Fruit fly (Drosophila melanogaster) whole organism, prepupa: ENCODE measurements around the gene Fibp.

ENCODE experiments used
- CG11762 ChIP-seq: fragments of 200-800 bp; sonication (Bioruptor generic); optimal IDR thresholded peaks from 3 replicates; lab custom pipeline; 2016; ENCODE audit warnings: missing biosample characterization, missing genetic modification characterization; ENCODE audit not compliant: insufficient read depth
- CG3032 ChIP-seq: fragments of 200-800 bp; optimal IDR thresholded peaks from 2 replicates; lab custom pipeline; 2019; ENCODE audit warnings: missing biosample characterization, mild to moderate bottlenecking, missing genetic modification characterization, moderate library complexity
- CG4318 ChIP-seq: fragments of 200-800 bp; sonication (Bioruptor generic); optimal IDR thresholded peaks from 3 replicates; lab custom pipeline; 2017; ENCODE audit warnings: missing biosample characterization, mild to moderate bottlenecking, missing genetic modification characterization
- CG8319 ChIP-seq: fragments of 200-800 bp; sonication (Bioruptor generic); optimal IDR thresholded peaks from 3 replicates; lab custom pipeline; 2016; ENCODE audit warnings: missing biosample characterization, missing genetic modification characterization
- Ets96B ChIP-seq: fragments of 200-800 bp; optimal IDR thresholded peaks from 2 replicates; lab custom pipeline; 2019; ENCODE audit warnings: missing biosample characterization, mild to moderate bottlenecking, missing genetic modification characterization, moderate library complexity
- Hr39 ChIP-seq: fragments of 200-800 bp; sonication (Bioruptor generic); optimal IDR thresholded peaks from 2 replicates; lab custom pipeline; 2016; ENCODE audit warnings: missing biosample characterization, missing genetic modification characterization
- Hr4 ChIP-seq: fragments of 200-800 bp; sonication (Bioruptor generic); optimal IDR thresholded peaks from 3 replicates; lab custom pipeline; 2016; ENCODE audit warnings: missing biosample characterization, missing genetic modification characterization
- Lpt ChIP-seq: fragments of 200-800 bp; sonication (Bioruptor generic); optimal IDR thresholded peaks from 3 replicates; lab custom pipeline; 2016; ENCODE audit warnings: missing biosample characterization, missing genetic modification characterization
- Smox ChIP-seq: fragments of 200-800 bp; sonication (Bioruptor generic); optimal IDR thresholded peaks from 3 replicates; lab custom pipeline; 2016; ENCODE audit warnings: missing biosample characterization, missing genetic modification characterization
- achi ChIP-seq: fragments of 200-800 bp; sonication (Bioruptor generic); optimal IDR thresholded peaks from 3 replicates; lab custom pipeline; 2016; ENCODE audit warnings: missing biosample characterization, missing genetic modification characterization
- fkh ChIP-seq: fragments of 200-800 bp; sonication (Bioruptor generic); optimal IDR thresholded peaks from 3 replicates; lab custom pipeline; 2017; ENCODE audit warnings: missing biosample characterization, mild to moderate bottlenecking, missing genetic modification characterization, moderate library complexity
- ss ChIP-seq, 2 experiments: fragments of 200-800 bp; sonication (Bioruptor generic); optimal IDR thresholded peaks; 2 replicates in 1 of 2; 3 replicates in 1 of 2; lab custom pipeline; 2017 to 2018; ENCODE audit warnings: mild to moderate bottlenecking in 2 of 2, missing biosample characterization in 2 of 2, missing genetic modification characterization in 2 of 2, moderate library complexity in 1 of 2
- topi ChIP-seq: fragments of 200-800 bp; sonication (Bioruptor generic); optimal IDR thresholded peaks from 3 replicates; lab custom pipeline; 2016; ENCODE audit warnings: missing biosample characterization, missing genetic modification characterization

DNA sequence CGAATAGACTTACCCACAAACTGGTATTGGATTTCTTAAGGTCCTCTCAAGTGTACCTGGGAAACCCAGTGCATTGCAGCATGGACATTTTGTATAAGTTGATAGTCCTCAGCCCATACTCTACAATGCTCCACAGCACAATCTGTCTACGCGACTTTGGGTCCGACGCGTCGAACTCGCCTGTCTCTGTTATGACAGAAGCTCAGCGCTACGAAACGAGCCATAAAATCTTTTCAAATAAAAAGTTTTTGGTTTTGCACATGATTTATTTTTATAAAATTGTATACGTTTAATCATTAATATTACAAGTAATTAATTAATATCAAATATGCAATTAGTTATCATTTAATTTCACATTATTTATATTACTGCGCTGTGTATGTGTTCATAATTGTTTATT is 49.5 kb upstream of the Fibp start:
- TF ChIP-seq ss (GFP tag; optimal IDR thresholded peaks at IDR 0.05; lab: Kevin White, UChicago) (no peak), CG8319 (GFP tag; lab: Kevin White, UChicago) (no peak), achi (GFP tag; lab: Kevin White, UChicago) (no peak), Hr4 (GFP tag; lab: Kevin White, UChicago) (no peak), topi (GFP tag; lab: Kevin White, UChicago) (no peak), Ets96B (tag; lab: Kevin White, UChicago) (no peak), Lpt (no peak), CG3032 (tag; lab: Kevin White, UChicago) (no peak), CG11762 (GFP tag; lab: Kevin White, UChicago) (no peak), Hr39 (GFP tag; lab: Kevin White, UChicago) (no peak), CG4318 (GFP tag; lab: Kevin White, UChicago) (no peak), Smox (no peak), fkh (GFP tag; lab: Kevin White, UChicago) (no peak)
